Fruit fly (Drosophila melanogaster): ENCODE measurements around the gene CG15211.

dm6 chrX:10814113-10814512, 41.8 kb downstream of the CG15211 start:
- TF ChIP-seq Ets98B (GFP tag; IDR thresholded peaks at IDR 0.05) (peak; percentile 64), CG14655 (GFP tag; optimal IDR thresholded peaks at IDR 0.05) (no peak)
